Fruit fly (Drosophila melanogaster): ENCODE data around the gene Pli.

The Pli gene

dm6 chr3R:23818879-23819408, 70.9 kb downstream of the Pli start, which contains the start of the genes CG33111 and eIF4G2 (continued):
- TF ChIP-seq Elba2 (GFP tag; optimal IDR thresholded peaks at IDR 0.05): no peak
- peak; percentile 96 for TF ChIP-seq pzg (GFP tag; optimal IDR thresholded peaks at IDR 0.05)
- TF ChIP-seq unc-4 (GFP tag; IDR thresholded peaks at IDR 0.05; ENCODE audit: partially characterized antibody): peak; percentile 80
- peak; percentile 95 for TF ChIP-seq Dp (GFP tag; optimal IDR thresholded peaks at IDR 0.05)
- TF ChIP-seq hb (GFP tag; IDR thresholded peaks at IDR 0.05; ENCODE audit: partially characterized antibody): peak; percentile 76; the same call in 2 of the 3 replicates
- no peak for TF ChIP-seq CG5245 (GFP tag; optimal IDR thresholded peaks at IDR 0.05)
- TF ChIP-seq Nf-YB (GFP tag; optimal IDR thresholded peaks at IDR 0.05): peak; percentile 24
- no peak for TF ChIP-seq CG17612 (GFP tag; IDR thresholded peaks at IDR 0.05)
- TF ChIP-seq slbo (GFP tag; IDR thresholded peaks at IDR 0.05): peak; percentile 64; the same call in 1 of the 2 replicates
- peak; percentile 78 for TF ChIP-seq CG15514 (GFP tag; optimal IDR thresholded peaks at IDR 0.05)
- TF ChIP-seq fu2 (GFP tag; optimal IDR thresholded peaks at IDR 0.05): peak; percentile 24
- TF ChIP-seq MTF-1 (GFP tag; optimal IDR thresholded peaks at IDR 0.05; ENCODE audit: borderline replicate concordance): peak; percentile 7
- no peak for TF ChIP-seq Abd-B (GFP tag; optimal IDR thresholded peaks at IDR 0.05)
- peak; percentile 31 for TF ChIP-seq p53 (GFP tag; optimal IDR thresholded peaks at IDR 0.05)
- TF ChIP-seq CG12942 (GFP tag; optimal IDR thresholded peaks at IDR 0.05): peak; percentile 27
- no peak for TF ChIP-seq cas (GFP tag; IDR thresholded peaks at IDR 0.05)
- no peak for TF ChIP-seq ro (GFP tag; IDR thresholded peaks at IDR 0.05)
- TF ChIP-seq CG30431 (GFP tag; optimal IDR thresholded peaks at IDR 0.05): no peak
- peak; percentile 43 for TF ChIP-seq her (GFP tag; optimal IDR thresholded peaks at IDR 0.05)
- TF ChIP-seq CG5953 (GFP tag; IDR thresholded peaks at IDR 0.05): no peak
- TF ChIP-seq CG13624 (GFP tag; optimal IDR thresholded peaks at IDR 0.05): peak; percentile 67
- no peak for TF ChIP-seq E2f1 (GFP tag; IDR thresholded peaks at IDR 0.05)
- peak; percentile 67 for TF ChIP-seq Sin3A (optimal IDR thresholded peaks at IDR 0.05)
- TF ChIP-seq CG2129 (GFP tag; IDR thresholded peaks at IDR 0.05; ENCODE audit: partially characterized antibody): peak; percentile 51; the same call in 1 of the 2 replicates
- TF ChIP-seq dm (GFP tag; optimal IDR thresholded peaks at IDR 0.05): peak; percentile 42
- no peak for TF ChIP-seq Hr78 (GFP tag; optimal IDR thresholded peaks at IDR 0.05)
- TF ChIP-seq CG1602 (GFP tag; optimal IDR thresholded peaks at IDR 0.05): peak; percentile 19
- peak; percentile 73; the same call in 2 of the 3 replicates for TF ChIP-seq mld (GFP tag; IDR thresholded peaks at IDR 0.05; ENCODE audit: partially characterized antibody)
- peak; percentile 27; the same call in 1 of the 2 replicates for TF ChIP-seq Awh (GFP tag; IDR thresholded peaks at IDR 0.05)
- TF ChIP-seq CG11696 (GFP tag; IDR thresholded peaks at IDR 0.05): no peak
- peak; percentile 73 for TF ChIP-seq trem (tag; optimal IDR thresholded peaks at IDR 0.05)
- no peak for TF ChIP-seq CG11723 (GFP tag; optimal IDR thresholded peaks at IDR 0.05)
- peak; percentile 20 for TF ChIP-seq CG15269 (tag; optimal IDR thresholded peaks at IDR 0.05)
- peak; percentile 66 for TF ChIP-seq phol (tag; optimal IDR thresholded peaks at IDR 0.05)
- TF ChIP-seq Gsc (GFP tag; IDR thresholded peaks at IDR 0.05): no peak
- no peak for TF ChIP-seq CG31388 (GFP tag; optimal IDR thresholded peaks at IDR 0.05)
- TF ChIP-seq CG10321 (GFP tag; IDR thresholded peaks at IDR 0.05): peak; percentile 83
- peak; percentile 57 for TF ChIP-seq CG7987 (GFP tag; optimal IDR thresholded peaks at IDR 0.05)
- TF ChIP-seq Trl (optimal IDR thresholded peaks at IDR 0.05): peak in 1 of 2 experiments; percentile 59
- TF ChIP-seq Trl (GFP tag; optimal IDR thresholded peaks at IDR 0.05): peak; percentile 1
- TF ChIP-seq Pdp1 (GFP tag; optimal IDR thresholded peaks at IDR 0.05): peak; percentile 12 to 75
- TF ChIP-seq PHDP (tag; optimal IDR thresholded peaks at IDR 0.05): peak; percentile 36
- TF ChIP-seq CG34422 (GFP tag; IDR thresholded peaks at IDR 0.05): peak; percentile 30; the same call in 1 of the 3 replicates
- TF ChIP-seq abd-A (tag; optimal IDR thresholded peaks at IDR 0.05): no peak
- no peak for TF ChIP-seq CG15479 (GFP tag; optimal IDR thresholded peaks at IDR 0.05)
- peak; percentile 25 for TF ChIP-seq CG4707 (GFP tag; optimal IDR thresholded peaks at IDR 0.05)
- TF ChIP-seq MESR4 (GFP tag; optimal IDR thresholded peaks at IDR 0.05): peak; percentile 91
- peak; percentile 45 for TF ChIP-seq sug (tag; optimal IDR thresholded peaks at IDR 0.05)
- peak; percentile 55 for TF ChIP-seq CG2712 (tag; optimal IDR thresholded peaks at IDR 0.05)
- TF ChIP-seq NC2β (GFP tag; optimal IDR thresholded peaks at IDR 0.05): peak; percentile 50

All from whole organism, embryonic.